Worm (Caenorhabditis elegans) whole organism, early embryonic: Measurements from ENCODE around the gene mask-1.

Source experiments
- F13C5.2 ChIP-seq: sonication (generic microtip); optimal IDR thresholded peaks from 2 replicates; lab custom pipeline; 2017; ENCODE audit warnings: mild to moderate bottlenecking, missing genetic modification characterization, inconsistent platforms, missing compliant biosample characterization
- ama-1 ChIP-seq: fragments of 150-350 bp; optimal IDR thresholded peaks from 2 replicates; lab custom pipeline; 2014
- ceh-36 ChIP-seq: sonication (generic microtip); optimal IDR thresholded peaks from 2 replicates; lab custom pipeline; 2016; ENCODE audit warnings: missing genetic modification characterization, inconsistent platforms, missing compliant biosample characterization
- flt-1 ChIP-seq: fragments of 200-800 bp; sonication (Bioruptor generic); IDR thresholded peaks from 2 replicates; pipeline ENCODE4 v1.3.6; 2022; ENCODE audit warnings: missing genetic modification characterization, missing compliant biosample characterization
- hmg-4 ChIP-seq: fragments of 200-800 bp; sonication (Bioruptor generic); optimal IDR thresholded peaks from 2 replicates; lab custom pipeline; 2018; ENCODE audit warnings: mild to moderate bottlenecking, missing genetic modification characterization, missing compliant biosample characterization
- hnd-1 ChIP-seq: sonication (generic microtip); optimal IDR thresholded peaks from 2 replicates; lab custom pipeline; 2016; ENCODE audit warnings: missing genetic modification characterization, missing compliant biosample characterization
- pes-1 ChIP-seq: fragments of 200-800 bp; sonication (Bioruptor generic); IDR thresholded peaks from 2 replicates; pipeline ENCODE4 v1.3.6; 2022; ENCODE audit warnings: missing genetic modification reagents, missing genetic modification characterization, missing compliant biosample characterization
- scrt-1 ChIP-seq: fragments of 200-800 bp; sonication (Bioruptor generic); IDR thresholded peaks from 2 replicates; pipeline ENCODE4 v1.3.6; 2022; ENCODE audit warnings: missing genetic modification characterization, missing compliant biosample characterization
- sea-1 ChIP-seq: fragments of 200-800 bp; sonication (Bioruptor generic); conservative IDR thresholded peaks from 2 replicates; pipeline ENCODE4 v1.3.6; 2022; ENCODE audit warnings: missing genetic modification characterization, missing compliant biosample characterization
- tbx-37 ChIP-seq: fragments of 200-800 bp; sonication (Bioruptor generic); conservative IDR thresholded peaks from 2 replicates; pipeline ENCODE4 v1.3.6; 2022; ENCODE audit warnings: missing genetic modification reagents, missing genetic modification characterization, missing compliant biosample characterization
- tra-4 ChIP-seq: sonication (generic microtip); optimal IDR thresholded peaks from 2 replicates; lab custom pipeline; 2017; ENCODE audit warnings: missing genetic modification characterization, missing compliant biosample characterization

DNA sequence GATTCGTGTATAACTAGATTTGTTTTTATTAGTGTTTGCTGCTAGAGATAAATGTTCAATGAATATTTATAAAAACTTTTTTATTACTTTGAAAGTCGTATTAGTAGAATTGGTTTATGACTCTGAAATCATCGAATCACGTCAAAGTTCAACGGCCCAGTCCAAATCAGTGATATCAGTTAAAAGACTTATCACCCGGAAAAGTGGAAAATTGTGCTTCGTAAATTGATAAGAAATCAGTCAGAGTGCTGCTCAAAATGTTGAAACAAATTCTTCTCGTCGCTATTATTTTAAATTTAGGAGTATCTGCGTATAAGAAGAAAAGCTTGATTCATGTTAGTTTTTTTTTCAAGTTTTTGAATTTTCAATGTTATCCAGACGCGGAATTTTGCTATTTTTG is 13.6 kb downstream of the mask-1 start, which contains the start of gene R10H10.3:
- no peak for TF ChIP-seq scrt-1 (GFP tag; lab: Robert Waterston, UW)
- TF ChIP-seq ceh-36 (tag; lab: Kevin White, UChicago), result no peak
- no peak for TF ChIP-seq sea-1 (GFP tag; lab: Robert Waterston, UW)
- no peak for TF ChIP-seq flt-1 (GFP tag; lab: Robert Waterston, UW)
- TF ChIP-seq hmg-4 (GFP tag; lab: Kevin White, UChicago), result no peak
- no peak for TF ChIP-seq ama-1 (lab: Kevin White, UChicago)
- TF ChIP-seq pes-1 (GFP tag; lab: Robert Waterston, UW), result no peak
- no peak for TF ChIP-seq tbx-37 (GFP tag; lab: Robert Waterston, UW)
- TF ChIP-seq tra-4, result no peak
- TF ChIP-seq hnd-1, result no peak
- TF ChIP-seq F13C5.2 (tag; lab: Kevin White, UChicago), result no peak
